Worm (Caenorhabditis elegans) whole organism, mixed stage, embryonic: Measurements from ENCODE around the gene set-11.

Experiments
- ces-1 ChIP-seq: fragments of 150-350 bp; optimal IDR thresholded peaks from 2 replicates; lab custom pipeline; 2014; ENCODE audit warnings: missing biosample characterization, missing genetic modification reagents, missing genetic modification characterization
- cnd-1 ChIP-seq: fragments of 200-800 bp; sonication (Bioruptor generic); optimal IDR thresholded peaks from 2 replicates; lab custom pipeline; 2018; ENCODE audit warnings: mild to moderate bottlenecking, missing genetic modification characterization, missing compliant biosample characterization
- lin-13 ChIP-seq: fragments of 150-350 bp; optimal IDR thresholded peaks from 2 replicates; lab custom pipeline; 2014; ENCODE audit warnings: missing biosample characterization, missing genetic modification characterization
- lsy-2 ChIP-seq: fragments of 150-350 bp; optimal IDR thresholded peaks from 2 replicates; lab custom pipeline; 2014; ENCODE audit warnings: missing biosample characterization, missing genetic modification characterization
- mep-1 ChIP-seq: fragments of 150-350 bp; optimal IDR thresholded peaks from 2 replicates; lab custom pipeline; 2017; ENCODE audit warnings: missing biosample characterization, missing genetic modification reagents, missing genetic modification characterization, inconsistent platforms
- nhr-12 ChIP-seq: fragments of 150-350 bp; optimal IDR thresholded peaks from 2 replicates; lab custom pipeline; 2014; ENCODE audit warnings: missing biosample characterization, missing genetic modification characterization
- nhr-76 ChIP-seq: sonication (generic microtip); optimal IDR thresholded peaks from 2 replicates; lab custom pipeline; 2017; ENCODE audit warnings: missing biosample characterization, missing genetic modification characterization
- pha-4 ChIP-seq: fragments of 150-350 bp; optimal IDR thresholded peaks from 2 replicates; lab custom pipeline; 2018; ENCODE audit warnings: missing biosample characterization, missing genetic modification reagents, missing genetic modification characterization
- snpc-4 ChIP-seq: fragments of 150-350 bp; optimal IDR thresholded peaks from 2 replicates; lab custom pipeline; 2014; ENCODE audit warnings: missing biosample characterization, missing genetic modification characterization
- unc-39 ChIP-seq: fragments of 150-350 bp; optimal IDR thresholded peaks from 2 replicates; lab custom pipeline; 2014; ENCODE audit warnings: missing biosample characterization, missing genetic modification characterization
- unc-62 ChIP-seq: fragments of 150-350 bp; optimal IDR thresholded peaks from 2 replicates; lab custom pipeline; 2014; ENCODE audit warnings: missing biosample characterization, missing genetic modification reagents, missing genetic modification characterization
- zip-8 ChIP-seq: fragments of 150-350 bp; optimal IDR thresholded peaks from 2 replicates; lab custom pipeline; 2014; ENCODE audit warnings: missing biosample characterization, missing genetic modification characterization
- ztf-11 ChIP-seq: fragments of 150-350 bp; optimal IDR thresholded peaks from 2 replicates; lab custom pipeline; 2014; ENCODE audit warnings: missing biosample characterization, missing genetic modification characterization

- TF ChIP-seq unc-39 (tag; lab: Kevin White, UChicago) (no peak), snpc-4 (no peak), mep-1 (tag; lab: Kevin White, UChicago) (no peak), lsy-2 (tag; lab: Kevin White, UChicago) (no peak), lin-13 (no peak), ztf-11 (tag; lab: Kevin White, UChicago) (no peak), nhr-12 (tag; lab: Kevin White, UChicago) (no peak), ces-1 (GFP tag; lab: Kevin White, UChicago) (no peak), unc-62 (GFP tag; lab: Kevin White, UChicago) (no peak), nhr-76 (tag; lab: Kevin White, UChicago) (no peak), cnd-1 (tag; lab: Kevin White, UChicago) (no peak), pha-4 (tag; lab: Kevin White, UChicago) (no peak), zip-8 (tag; lab: Kevin White, UChicago) (no peak)
Measured at ce11 chrII:2717335-2717734, 25.0 kb upstream of the set-11 start, which contains the start of gene T05A8.3.
